Fruit fly (Drosophila melanogaster): ENCODE measurements around the gene Mst84Dc.

Gene Mst84Dc

DNA sequence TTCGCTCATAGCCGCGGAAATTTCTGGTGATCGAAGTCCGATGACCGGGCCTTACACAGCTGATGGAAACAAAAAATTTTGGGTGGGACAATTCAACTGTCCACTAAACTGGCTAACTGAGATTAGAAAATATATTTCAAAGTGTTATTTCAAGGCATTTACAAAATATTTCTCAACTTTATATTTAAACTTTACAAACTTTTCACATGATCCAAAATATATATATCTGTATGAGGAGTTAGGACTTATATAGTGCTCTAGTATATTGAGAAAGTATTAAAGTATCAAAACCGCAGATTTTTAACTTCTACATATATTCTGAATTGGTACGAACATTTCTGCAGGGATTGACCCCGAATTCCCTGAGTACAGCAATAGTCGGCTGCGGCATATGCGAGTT lies 2.5 kb downstream of the Mst84Dc start, which contains the start of gene CG17944:
Gene CG17944 (minus strand): TSS at position 101 of the 400 bp plus-strand sequence.
- no peak for TF ChIP-seq Rel (GFP tag; optimal IDR thresholded peaks at IDR 0.05)
- TF ChIP-seq Rel (tag; optimal IDR thresholded peaks at IDR 0.05): no peak
- TF ChIP-seq woc (GFP tag; optimal IDR thresholded peaks at IDR 0.05): no peak
- no peak for TF ChIP-seq lola (GFP tag; optimal IDR thresholded peaks at IDR 0.05)
- TF ChIP-seq dsf (GFP tag; optimal IDR thresholded peaks at IDR 0.05; ENCODE audit: borderline replicate concordance): no peak
- no peak for TF ChIP-seq Dfd (GFP tag; optimal IDR thresholded peaks at IDR 0.05)
- TF ChIP-seq fru (GFP tag; optimal IDR thresholded peaks at IDR 0.05): no peak
- TF ChIP-seq Hnf4 (GFP tag; optimal IDR thresholded peaks at IDR 0.05): no peak

DNA sequence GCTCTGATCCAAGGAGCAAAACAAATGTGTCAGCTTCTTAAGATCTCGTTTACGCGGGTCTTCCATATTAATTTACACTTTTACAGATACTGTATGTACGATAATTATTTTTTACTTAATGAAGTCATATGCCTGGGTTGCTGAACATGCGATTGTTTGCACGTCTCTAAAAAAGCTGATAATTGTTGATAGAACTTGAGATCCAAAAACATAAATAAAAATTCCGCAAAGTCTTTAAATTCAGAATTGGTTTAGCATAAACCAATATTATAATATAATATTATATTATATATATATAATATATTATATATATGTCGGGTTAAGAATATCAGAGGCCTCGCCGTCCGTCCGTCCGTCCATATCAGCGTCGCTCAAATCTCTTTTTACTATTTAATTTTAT lies 15.0 kb downstream of the Mst84Dc start, which contains the start of gene CG43290:
Gene CG43290 (minus strand): TSS at position 101 of the 400 bp plus-strand sequence.
- TF ChIP-seq CG9705 (GFP tag; optimal IDR thresholded peaks at IDR 0.05): no peak
- TF ChIP-seq Hnf4 (GFP tag; optimal IDR thresholded peaks at IDR 0.05): no peak
- TF ChIP-seq sage (GFP tag; optimal IDR thresholded peaks at IDR 0.05): no peak
- no peak for TF ChIP-seq br (GFP tag; optimal IDR thresholded peaks at IDR 0.05)
- no peak for TF ChIP-seq N (GFP tag; optimal IDR thresholded peaks at IDR 0.05)
- no peak for TF ChIP-seq Vsx2 (GFP tag; optimal IDR thresholded peaks at IDR 0.05; ENCODE audit: partially characterized antibody)
- no peak for TF ChIP-seq GATAd (GFP tag; optimal IDR thresholded peaks at IDR 0.05)
- no peak for TF ChIP-seq Mio (GFP tag; optimal IDR thresholded peaks at IDR 0.05)
- no peak for TF ChIP-seq Hr83 (GFP tag; optimal IDR thresholded peaks at IDR 0.05; ENCODE audit: poor library complexity, severe bottlenecking)
- TF ChIP-seq Dfd (GFP tag; optimal IDR thresholded peaks at IDR 0.05): no peak
- TF ChIP-seq dsf (GFP tag; optimal IDR thresholded peaks at IDR 0.05; ENCODE audit: borderline replicate concordance): no peak
- TF ChIP-seq ey (GFP tag; optimal IDR thresholded peaks at IDR 0.05): no peak
- TF ChIP-seq CrebA (GFP tag; optimal IDR thresholded peaks at IDR 0.05; ENCODE audit: borderline replicate concordance): no peak
- no peak for TF ChIP-seq foxo (GFP tag; optimal IDR thresholded peaks at IDR 0.05)
- no peak for TF ChIP-seq dl (GFP tag; optimal IDR thresholded peaks at IDR 0.05; ENCODE audit: insufficient read depth in 1 of 2, partially characterized antibody in 2 of 2)
- TF ChIP-seq pan (optimal IDR thresholded peaks at IDR 0.05): no peak

DNA sequence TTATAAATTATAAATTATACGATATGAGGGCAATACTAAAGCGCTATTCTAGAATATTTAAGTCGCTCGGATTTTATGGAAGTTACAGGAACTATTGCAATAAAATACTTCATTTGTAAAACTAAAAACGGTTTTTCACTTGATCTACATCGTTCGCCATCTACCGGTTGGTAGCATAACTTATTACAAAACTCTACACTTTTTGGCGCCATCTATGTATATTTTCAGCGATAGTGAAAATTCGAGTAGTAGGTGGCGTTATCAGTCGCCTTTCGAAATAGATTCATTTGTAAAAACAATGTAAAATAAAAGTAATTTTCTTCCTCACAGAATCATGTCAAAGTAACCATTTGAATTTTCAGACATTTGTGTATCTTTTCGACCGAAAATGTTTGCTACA lies 18.0 kb downstream of the Mst84Dc start, which contains the start of gene nxf4:
Gene nxf4 (plus strand): TSS at position 286 of the 400 bp plus-strand sequence.
- TF ChIP-seq tai (GFP tag; optimal IDR thresholded peaks at IDR 0.05) (peak; percentile 53), h (GFP tag; optimal IDR thresholded peaks at IDR 0.05) (peak; percentile 15), woc (GFP tag; optimal IDR thresholded peaks at IDR 0.05) (no peak), lola (GFP tag; optimal IDR thresholded peaks at IDR 0.05) (no peak), HLH106 (tag; optimal IDR thresholded peaks at IDR 0.05) (peak; percentile 28), fru (GFP tag; optimal IDR thresholded peaks at IDR 0.05) (peak; percentile 51), rgr (GFP tag; optimal IDR thresholded peaks at IDR 0.05) (peak; percentile 27), pan (optimal IDR thresholded peaks at IDR 0.05) (no peak), Abd-B (GFP tag; optimal IDR thresholded peaks at IDR 0.05) (no peak), Hr78 (GFP tag; optimal IDR thresholded peaks at IDR 0.05) (no peak), OdsH (GFP tag; optimal IDR thresholded peaks at IDR 0.05) (peak; percentile 25), dsf (GFP tag; optimal IDR thresholded peaks at IDR 0.05; ENCODE audit: borderline replicate concordance) (no peak), psq (GFP tag; optimal IDR thresholded peaks at IDR 0.05) (no peak), Myc (optimal IDR thresholded peaks at IDR 0.05) (no peak), br (GFP tag; optimal IDR thresholded peaks at IDR 0.05) (peak; percentile 6), foxo (GFP tag; optimal IDR thresholded peaks at IDR 0.05) (peak in 1 of 2 experiments; percentile 38), Hnf4 (GFP tag; optimal IDR thresholded peaks at IDR 0.05) (peak; percentile 29), sv (GFP tag; optimal IDR thresholded peaks at IDR 0.05) (peak; percentile 75), Mio (GFP tag; optimal IDR thresholded peaks at IDR 0.05) (no peak)

DNA sequence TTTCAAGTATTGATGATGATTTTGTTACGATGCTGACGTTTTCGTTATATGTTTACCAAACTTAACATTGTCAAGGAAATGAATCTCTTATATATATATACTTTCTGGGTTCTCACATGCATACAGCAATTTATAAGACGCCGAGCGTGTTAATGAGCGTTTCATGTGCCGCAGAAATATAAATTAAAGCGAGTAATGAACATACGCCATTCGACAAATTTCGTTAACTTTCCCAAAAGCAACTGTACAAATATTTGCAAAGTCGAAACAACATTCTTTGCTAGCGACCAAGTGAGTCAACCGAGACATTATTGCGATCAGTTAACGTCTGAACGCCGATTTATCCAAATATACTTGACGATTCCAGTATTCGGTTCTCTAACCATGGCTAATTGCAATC lies 19.7 kb downstream of the Mst84Dc start, which contains the start of gene CG31496:
Gene CG31496 (plus strand): TSS at position 301 of the 400 bp plus-strand sequence.
- TF ChIP-seq rgr (GFP tag; optimal IDR thresholded peaks at IDR 0.05) (no peak), Jra (GFP tag; optimal IDR thresholded peaks at IDR 0.05) (no peak), Hr83 (GFP tag; optimal IDR thresholded peaks at IDR 0.05; ENCODE audit: poor library complexity, severe bottlenecking) (no peak), Hr78 (GFP tag; optimal IDR thresholded peaks at IDR 0.05) (no peak)

- TF ChIP-seq Rel (GFP tag; optimal IDR thresholded peaks at IDR 0.05) (no peak), Rel (tag; optimal IDR thresholded peaks at IDR 0.05) (no peak), psq (GFP tag; optimal IDR thresholded peaks at IDR 0.05) (peak; percentile 12), Dif (GFP tag; optimal IDR thresholded peaks at IDR 0.05; ENCODE audit: partially characterized antibody) (no peak), dsf (GFP tag; optimal IDR thresholded peaks at IDR 0.05; ENCODE audit: borderline replicate concordance) (no peak), jim (GFP tag; optimal IDR thresholded peaks at IDR 0.05) (no peak), brk (GFP tag; optimal IDR thresholded peaks at IDR 0.05) (no peak), rgr (GFP tag; optimal IDR thresholded peaks at IDR 0.05) (peak; percentile 41), Hr78 (GFP tag; optimal IDR thresholded peaks at IDR 0.05) (no peak), dl (GFP tag; optimal IDR thresholded peaks at IDR 0.05; ENCODE audit: insufficient read depth in 1 of 2, partially characterized antibody in 2 of 2) (no peak), Dfd (GFP tag; optimal IDR thresholded peaks at IDR 0.05) (no peak), CrebA (GFP tag; optimal IDR thresholded peaks at IDR 0.05; ENCODE audit: borderline replicate concordance) (no peak), fru (GFP tag; optimal IDR thresholded peaks at IDR 0.05) (peak; percentile 37), Sp1 (GFP tag; optimal IDR thresholded peaks at IDR 0.05) (peak; percentile 28), woc (GFP tag; optimal IDR thresholded peaks at IDR 0.05) (peak; percentile 29), Abd-B (GFP tag; optimal IDR thresholded peaks at IDR 0.05) (no peak), sv (GFP tag; optimal IDR thresholded peaks at IDR 0.05) (no peak), CG9705 (GFP tag; optimal IDR thresholded peaks at IDR 0.05) (no peak), pan (optimal IDR thresholded peaks at IDR 0.05) (no peak), Mio (GFP tag; optimal IDR thresholded peaks at IDR 0.05) (no peak), dmrt93B (GFP tag; optimal IDR thresholded peaks at IDR 0.05) (no peak), Vsx2 (GFP tag; optimal IDR thresholded peaks at IDR 0.05; ENCODE audit: partially characterized antibody) (no peak), CG32264 (GFP tag; optimal IDR thresholded peaks at IDR 0.05) (no peak), usp (GFP tag; optimal IDR thresholded peaks at IDR 0.05) (no peak)
Observed at dm6 chr3R:7336454-7336853, 28.0 kb downstream of the Mst84Dc start.

Measured in whole organism, wandering third instar larva.